Worm (Caenorhabditis elegans) whole organism, mixed stage, embryonic: ENCODE measurements around the gene ZK673.1.
A peak's percentile ranks its signal among the peaks of the same experiment; 100 is the strongest.
"Not testable (repeated sequence)": the region's sequence is repeated elsewhere in the genome, so short reads cannot be mapped to it uniquely, and the experiment has no call there.

Source experiments
- M03D4.4 ChIP-seq: sonication (generic microtip); optimal IDR thresholded peaks from 2 replicates; lab custom pipeline; 2017; ENCODE audit warnings: mild to moderate bottlenecking, missing genetic modification characterization, missing compliant biosample characterization
- bed-3 ChIP-seq: fragments of 200-800 bp; sonication (Bioruptor generic); optimal IDR thresholded peaks from 3 replicates; lab custom pipeline; 2018; ENCODE audit warnings: mild to moderate bottlenecking, missing genetic modification characterization, moderate library complexity, missing compliant biosample characterization
- blmp-1 ChIP-seq: fragments of 150-350 bp; optimal IDR thresholded peaks from 2 replicates; lab custom pipeline; 2014; ENCODE audit warnings: missing biosample characterization, missing genetic modification characterization
- ceh-39 ChIP-seq: fragments of 150-350 bp; optimal IDR thresholded peaks from 2 replicates; lab custom pipeline; 2014; ENCODE audit warnings: missing biosample characterization, missing genetic modification characterization
- ceh-43 ChIP-seq: fragments of 200-800 bp; sonication (Bioruptor generic); optimal IDR thresholded peaks from 2 replicates; lab custom pipeline; 2018; ENCODE audit warnings: mild to moderate bottlenecking, missing genetic modification characterization, moderate library complexity, missing compliant biosample characterization
- ceh-83 ChIP-seq: fragments of 200-800 bp; sonication (Bioruptor generic); optimal IDR thresholded peaks from 2 replicates; lab custom pipeline; 2018; ENCODE audit warnings: mild to moderate bottlenecking, missing genetic modification characterization, missing compliant biosample characterization
- ces-1 ChIP-seq: fragments of 150-350 bp; optimal IDR thresholded peaks from 2 replicates; lab custom pipeline; 2014; ENCODE audit warnings: missing biosample characterization, missing genetic modification reagents, missing genetic modification characterization
- cnd-1 ChIP-seq: fragments of 200-800 bp; sonication (Bioruptor generic); optimal IDR thresholded peaks from 2 replicates; lab custom pipeline; 2018; ENCODE audit warnings: mild to moderate bottlenecking, missing genetic modification characterization, missing compliant biosample characterization
- drap-1 ChIP-seq: fragments of 200-800 bp; sonication (Bioruptor generic); optimal IDR thresholded peaks from 3 replicates; lab custom pipeline; 2018; ENCODE audit warnings: mild to moderate bottlenecking, missing genetic modification characterization, missing compliant biosample characterization
- elt-3 ChIP-seq: fragments of 150-350 bp; optimal IDR thresholded peaks from 2 replicates; lab custom pipeline; 2014; ENCODE audit warnings: missing biosample characterization, missing genetic modification characterization
- flh-1 ChIP-seq: fragments of 200-800 bp; sonication (Bioruptor generic); optimal IDR thresholded peaks from 2 replicates; lab custom pipeline; 2018; ENCODE audit warnings: mild to moderate bottlenecking, missing genetic modification characterization, moderate library complexity, missing compliant biosample characterization
- lin-13 ChIP-seq: fragments of 150-350 bp; optimal IDR thresholded peaks from 2 replicates; lab custom pipeline; 2014; ENCODE audit warnings: missing biosample characterization, missing genetic modification characterization
- lin-32 ChIP-seq: fragments of 200-800 bp; sonication (Bioruptor generic); optimal IDR thresholded peaks from 2 replicates; lab custom pipeline; 2018; ENCODE audit warnings: mild to moderate bottlenecking, missing genetic modification characterization, missing compliant biosample characterization
- lsy-2 ChIP-seq: fragments of 150-350 bp; optimal IDR thresholded peaks from 2 replicates; lab custom pipeline; 2014; ENCODE audit warnings: missing biosample characterization, missing genetic modification characterization
- mab-5 ChIP-seq: fragments of 150-350 bp; optimal IDR thresholded peaks from 2 replicates; lab custom pipeline; 2014; ENCODE audit warnings: missing biosample characterization, missing genetic modification characterization
- mep-1 ChIP-seq: fragments of 150-350 bp; optimal IDR thresholded peaks from 2 replicates; lab custom pipeline; 2017; ENCODE audit warnings: missing biosample characterization, missing genetic modification reagents, missing genetic modification characterization, inconsistent platforms
- mls-2 ChIP-seq: sonication (generic microtip); optimal IDR thresholded peaks from 2 replicates; lab custom pipeline; 2016; ENCODE audit warnings: mild to moderate bottlenecking, missing genetic modification characterization, moderate library complexity, missing compliant biosample characterization
- nhr-12 ChIP-seq: fragments of 150-350 bp; optimal IDR thresholded peaks from 2 replicates; lab custom pipeline; 2014; ENCODE audit warnings: missing biosample characterization, missing genetic modification characterization
- nhr-2 ChIP-seq: fragments of 150-350 bp; optimal IDR thresholded peaks from 2 replicates; lab custom pipeline; 2014; ENCODE audit warnings: missing biosample characterization, missing genetic modification characterization
- nhr-237 ChIP-seq: fragments of 150-350 bp; optimal IDR thresholded peaks from 2 replicates; lab custom pipeline; 2014; ENCODE audit warnings: missing biosample characterization, missing genetic modification characterization
- nhr-28 ChIP-seq: fragments of 150-350 bp; optimal IDR thresholded peaks from 2 replicates; lab custom pipeline; 2014; ENCODE audit warnings: missing biosample characterization, missing genetic modification characterization
- nhr-76 ChIP-seq: sonication (generic microtip); optimal IDR thresholded peaks from 2 replicates; lab custom pipeline; 2017; ENCODE audit warnings: missing biosample characterization, missing genetic modification characterization
- pha-4 ChIP-seq: fragments of 150-350 bp; optimal IDR thresholded peaks from 2 replicates; lab custom pipeline; 2018; ENCODE audit warnings: missing biosample characterization, missing genetic modification reagents, missing genetic modification characterization
- sem-2 ChIP-seq: fragments of 200-800 bp; sonication (Bioruptor generic); optimal IDR thresholded peaks from 2 replicates; lab custom pipeline; 2018; ENCODE audit warnings: mild to moderate bottlenecking, missing genetic modification characterization, missing compliant biosample characterization
- snpc-4 ChIP-seq: fragments of 150-350 bp; optimal IDR thresholded peaks from 2 replicates; lab custom pipeline; 2014; ENCODE audit warnings: missing biosample characterization, missing genetic modification characterization
- tbx-8 ChIP-seq: fragments of 200-800 bp; sonication (Bioruptor generic); optimal IDR thresholded peaks from 2 replicates; lab custom pipeline; 2018; ENCODE audit warnings: mild to moderate bottlenecking, missing genetic modification characterization, moderate library complexity, missing compliant biosample characterization
- unc-120 ChIP-seq: sonication (generic microtip); optimal IDR thresholded peaks from 2 replicates; lab custom pipeline; 2017; ENCODE audit warnings: missing genetic modification characterization, missing compliant biosample characterization; ENCODE audit not compliant: poor library complexity, severe bottlenecking
- unc-39 ChIP-seq: fragments of 150-350 bp; optimal IDR thresholded peaks from 2 replicates; lab custom pipeline; 2014; ENCODE audit warnings: missing biosample characterization, missing genetic modification characterization
- unc-62 ChIP-seq: fragments of 150-350 bp; optimal IDR thresholded peaks from 2 replicates; lab custom pipeline; 2014; ENCODE audit warnings: missing biosample characterization, missing genetic modification reagents, missing genetic modification characterization
- zip-8 ChIP-seq: fragments of 150-350 bp; optimal IDR thresholded peaks from 2 replicates; lab custom pipeline; 2014; ENCODE audit warnings: missing biosample characterization, missing genetic modification characterization
- ztf-11 ChIP-seq: fragments of 150-350 bp; optimal IDR thresholded peaks from 2 replicates; lab custom pipeline; 2014; ENCODE audit warnings: missing biosample characterization, missing genetic modification characterization

ZK673.1 gene

DNA sequence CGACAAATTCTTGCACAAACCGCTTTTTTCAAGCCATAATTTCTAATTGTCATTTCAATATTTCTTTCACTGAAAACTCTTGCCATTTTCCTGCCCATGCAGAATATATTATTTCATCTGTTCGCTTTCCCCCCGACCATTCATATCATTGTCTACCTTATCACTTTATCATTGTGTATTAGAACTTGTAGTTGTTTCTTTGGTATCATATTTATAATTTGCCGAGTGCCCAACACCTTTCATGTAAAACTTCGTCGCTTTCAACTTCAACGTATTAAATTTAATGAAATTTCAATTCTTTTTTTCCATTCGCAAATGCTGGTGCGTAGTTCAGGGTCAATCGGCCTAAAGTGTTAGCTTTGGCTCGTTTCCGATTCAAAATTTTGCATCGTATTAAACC is at the start of gene ZK673.1:
Gene ZK673.1, plus strand, starts transcription at position 301 of the 400 bp plus-strand sequence.
- TF ChIP-seq nhr-237 (tag; lab: Kevin White, UChicago); nhr-76 (tag; lab: Kevin White, UChicago); ces-1 (GFP tag; lab: Kevin White, UChicago): not testable (repeated sequence)

DNA sequence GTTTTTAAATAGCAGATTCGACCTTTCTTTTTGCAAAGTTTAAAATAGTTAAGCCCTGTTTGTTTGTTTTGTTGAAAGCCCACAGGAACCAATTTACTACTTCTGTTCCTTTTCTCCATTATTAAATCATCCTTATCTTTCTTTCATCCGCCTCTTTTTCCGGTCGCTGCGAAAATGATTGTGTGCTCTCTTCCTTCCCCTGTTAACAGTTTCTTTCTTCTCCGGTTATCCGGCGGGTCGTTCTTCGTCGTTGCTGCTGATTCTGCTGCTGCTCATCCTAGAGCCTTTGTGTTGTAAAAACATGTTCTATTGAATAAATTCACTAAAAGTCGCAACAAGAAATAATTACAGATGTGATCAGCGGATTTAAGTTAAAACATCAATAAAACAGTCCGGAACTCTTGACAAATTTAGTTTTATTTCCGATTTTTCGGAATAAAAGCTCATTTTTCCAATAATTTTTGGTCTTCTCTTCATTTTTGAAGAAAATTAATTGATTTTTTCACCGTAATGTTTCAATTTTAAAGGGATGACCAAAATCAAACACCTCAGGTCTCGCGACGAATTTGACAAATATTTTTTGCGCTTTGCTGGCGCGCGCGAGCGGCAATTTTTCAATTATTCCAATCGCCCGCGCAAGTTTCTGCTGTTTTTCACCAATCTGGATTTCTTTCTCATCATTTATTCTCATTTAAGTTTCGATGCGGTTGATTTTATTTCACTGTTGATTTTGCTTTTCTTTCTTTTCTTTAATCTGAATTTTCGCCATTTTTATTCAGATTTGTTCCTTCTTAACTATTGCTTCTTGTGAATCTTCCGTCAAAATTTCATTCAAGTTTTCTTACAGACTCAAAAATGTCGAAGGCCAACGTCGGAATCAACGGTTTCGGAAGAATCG is 49.4 kb upstream of the ZK673.1 start, which contains the start of gene gpd-1:
Gene gpd-1, plus strand, starts transcription at position 848 of the 898 bp plus-strand sequence.
- TF ChIP-seq lin-13 = no peak
- no peak for TF ChIP-seq snpc-4 (tag; lab: Kevin White, UChicago)
- no peak for TF ChIP-seq lsy-2 (tag; lab: Kevin White, UChicago)
- TF ChIP-seq nhr-28 (tag; lab: Kevin White, UChicago) = no peak
- TF ChIP-seq ceh-83 = no peak
- no peak for TF ChIP-seq cnd-1 (tag; lab: Kevin White, UChicago)
- no peak for TF ChIP-seq unc-120 (tag; lab: Kevin White, UChicago)
- TF ChIP-seq mab-5 = no peak
- no peak for TF ChIP-seq nhr-2
- no peak for TF ChIP-seq blmp-1 (tag; lab: Kevin White, UChicago)
- no peak for TF ChIP-seq unc-62
- no peak for TF ChIP-seq mls-2 (tag; lab: Kevin White, UChicago)
- no peak for TF ChIP-seq unc-39 (tag; lab: Kevin White, UChicago)

DNA sequence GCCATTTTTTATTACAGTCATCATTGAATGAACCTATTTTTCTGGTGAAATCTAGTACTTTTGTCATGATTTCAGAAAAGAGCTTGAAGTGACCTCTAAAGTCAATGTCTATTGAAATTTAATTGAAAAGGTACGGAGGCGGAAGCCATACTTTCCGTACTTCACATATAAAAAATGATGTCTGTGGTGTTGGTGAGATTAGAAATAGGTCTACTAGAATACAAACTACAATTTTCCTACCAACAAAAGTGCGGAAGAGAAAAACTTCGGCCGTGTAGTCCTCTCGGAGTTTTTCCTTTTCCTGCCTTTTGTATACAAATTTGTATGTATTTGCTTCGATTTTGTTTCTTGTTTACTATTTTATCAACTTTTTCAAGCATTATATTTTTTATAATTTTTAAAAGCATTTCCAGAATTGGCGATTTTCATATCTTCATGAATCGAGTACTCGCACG is 47.6 kb upstream of the ZK673.1 start, which contains the start of gene T09F3.4:
Gene T09F3.4, plus strand, starts transcription at position 405 of the 455 bp plus-strand sequence.
- TF ChIP-seq cnd-1 (tag; lab: Kevin White, UChicago) (no peak), mep-1 (tag; lab: Kevin White, UChicago) (no peak), bed-3 (GFP tag; lab: Kevin White, UChicago) (no peak), lsy-2 (tag; lab: Kevin White, UChicago) (peak; percentile 11), nhr-28 (tag; lab: Kevin White, UChicago) (peak; percentile 7), unc-120 (tag; lab: Kevin White, UChicago) (peak; percentile 45)

DNA sequence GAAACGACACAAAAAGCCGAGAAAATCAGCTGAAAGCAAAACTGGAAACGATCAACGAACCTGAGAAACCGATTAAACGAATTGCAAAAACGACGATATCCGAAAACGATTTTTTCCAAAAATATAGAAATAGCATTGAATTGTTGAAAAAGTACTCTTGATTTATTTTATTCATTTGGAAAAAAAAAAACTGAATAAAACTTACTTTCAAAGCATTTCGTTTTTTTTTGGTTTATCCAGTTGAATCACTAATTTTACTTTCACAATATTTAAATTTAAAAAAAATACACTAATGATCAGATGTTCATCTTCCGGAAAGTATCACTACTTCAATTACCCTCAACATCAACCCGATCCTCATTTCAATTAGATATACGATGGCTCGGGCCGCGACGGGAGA is 46.4 kb upstream of the ZK673.1 start, which contains the start of gene T09F3.5:
Gene T09F3.5, plus strand, starts transcription at position 301 of the 400 bp plus-strand sequence.
- no peak for TF ChIP-seq M03D4.4 (tag; lab: Kevin White, UChicago)
- TF ChIP-seq cnd-1 (tag; lab: Kevin White, UChicago) = no peak
- no peak for TF ChIP-seq ztf-11 (tag; lab: Kevin White, UChicago)
- TF ChIP-seq sem-2 (GFP tag; lab: Kevin White, UChicago) = no peak
- TF ChIP-seq tbx-8 (GFP tag; lab: Kevin White, UChicago) = no peak
- no peak for TF ChIP-seq nhr-28 (tag; lab: Kevin White, UChicago)
- TF ChIP-seq mep-1 (tag; lab: Kevin White, UChicago) = no peak
- TF ChIP-seq nhr-12 (tag; lab: Kevin White, UChicago) = no peak
- no peak for TF ChIP-seq ceh-43 (GFP tag; lab: Kevin White, UChicago)
- TF ChIP-seq lin-32 (GFP tag; lab: Kevin White, UChicago) = no peak
- TF ChIP-seq snpc-4 (tag; lab: Kevin White, UChicago) = no peak
- no peak for TF ChIP-seq blmp-1 (tag; lab: Kevin White, UChicago)
- TF ChIP-seq nhr-2 = no peak
- TF ChIP-seq drap-1 = no peak
- TF ChIP-seq ceh-39 (tag; lab: Kevin White, UChicago) = no peak
- no peak for TF ChIP-seq nhr-237 (tag; lab: Kevin White, UChicago)

DNA sequence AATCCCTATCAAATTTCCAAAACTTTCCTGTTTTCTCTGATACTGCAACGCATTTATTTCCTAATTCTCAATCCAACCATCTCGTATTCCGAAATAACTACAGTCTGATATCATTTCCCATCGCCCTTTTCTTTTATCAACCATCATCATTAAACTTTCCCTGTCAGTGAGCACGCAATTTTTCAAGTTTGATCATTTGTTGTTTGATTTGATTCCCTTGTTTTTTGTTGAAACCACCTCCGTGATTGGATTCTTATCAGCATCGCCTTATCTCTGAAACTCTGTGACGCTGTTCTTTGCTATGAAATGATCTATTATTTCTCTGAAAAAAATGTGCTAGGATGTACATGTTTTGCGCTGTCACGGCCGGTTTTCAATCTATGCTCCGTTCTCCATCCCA is 40.0 kb upstream of the ZK673.1 start:
- TF ChIP-seq ces-1 (GFP tag; lab: Kevin White, UChicago) = no peak
- no peak for TF ChIP-seq mls-2 (tag; lab: Kevin White, UChicago)
- no peak for TF ChIP-seq nhr-237 (tag; lab: Kevin White, UChicago)
- TF ChIP-seq flh-1 = no peak
- TF ChIP-seq blmp-1 (tag; lab: Kevin White, UChicago) = no peak
- no peak for TF ChIP-seq unc-120 (tag; lab: Kevin White, UChicago)
- no peak for TF ChIP-seq elt-3 (tag; lab: Kevin White, UChicago)
- TF ChIP-seq ceh-83 = no peak
- TF ChIP-seq sem-2 (GFP tag; lab: Kevin White, UChicago) = no peak
- TF ChIP-seq lin-32 (GFP tag; lab: Kevin White, UChicago) = no peak
- TF ChIP-seq mab-5 = no peak
- no peak for TF ChIP-seq lsy-2 (tag; lab: Kevin White, UChicago)
- no peak for TF ChIP-seq nhr-76 (tag; lab: Kevin White, UChicago)
- no peak for TF ChIP-seq bed-3 (GFP tag; lab: Kevin White, UChicago)
- TF ChIP-seq zip-8 = no peak
- no peak for TF ChIP-seq snpc-4 (tag; lab: Kevin White, UChicago)
- no peak for TF ChIP-seq pha-4
- TF ChIP-seq mep-1 (tag; lab: Kevin White, UChicago) = no peak
